Worm (Caenorhabditis elegans) whole organism, L4/young adult: Measurements from ENCODE around the gene alh-9.

Source experiments
- W03F9.2 ChIP-seq: fragments of 150-350 bp; optimal IDR thresholded peaks from 2 replicates; lab custom pipeline; 2014; ENCODE audit warnings: missing biosample characterization, missing genetic modification characterization
- dao-5 ChIP-seq: sonication (generic microtip); optimal IDR thresholded peaks from 2 replicates; lab custom pipeline; 2016; ENCODE audit warnings: missing genotype, missing genetic modification characterization, moderate library complexity, missing compliant biosample characterization
- him-1 ChIP-seq: sonication (generic microtip); optimal IDR thresholded peaks from 2 replicates; lab custom pipeline; 2016; ENCODE audit warnings: missing genotype, missing genetic modification reagents, missing genetic modification characterization, missing compliant biosample characterization

ce11 chrIII:5843662-5844061, 12.2 kb upstream of the alh-9 start:
- TF ChIP-seq W03F9.2 = no peak
- no peak for TF ChIP-seq him-1 (tag; lab: Kevin White, UChicago)
- TF ChIP-seq dao-5 = no peak
